Worm (Caenorhabditis elegans): ENCODE results near the gene prmt-5.

DNA sequence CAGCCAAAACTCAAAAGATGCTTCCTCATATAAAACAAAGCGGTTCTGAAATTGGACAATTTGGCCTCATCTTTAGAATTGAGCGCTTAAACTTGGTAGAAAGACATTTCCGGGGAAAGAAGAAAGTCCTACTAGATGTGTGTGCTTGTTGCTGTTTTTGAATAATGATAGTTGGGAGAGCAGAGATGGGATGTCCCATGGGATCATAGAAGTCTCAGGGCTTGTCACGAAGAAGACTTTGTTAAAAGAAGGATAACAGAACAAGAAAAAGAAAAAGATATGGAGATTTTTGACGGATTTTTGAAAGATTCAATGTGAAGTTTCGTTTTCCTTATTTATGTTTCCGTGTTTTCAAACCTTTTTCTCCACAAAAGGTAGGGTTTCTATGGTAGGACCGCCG lies 11.7 kb upstream of the prmt-5 start, which contains the start of gene ZC155.2:
- no peak for TF ChIP-seq tab-1 (GFP tag; IDR thresholded peaks at IDR 0.05)
- no peak for TF ChIP-seq flt-1 (GFP tag; IDR thresholded peaks at IDR 0.05)

All from whole organism, midembryonic.